Fruit fly (Drosophila melanogaster) whole organism, embryonic: ENCODE data around the gene REG.

Experiments used
- Asciz ChIP-seq: fragments of 200-800 bp; sonication (Bioruptor generic); optimal IDR thresholded peaks from 2 replicates; lab custom pipeline; 2017; ENCODE audit warnings: missing biosample characterization, mild to moderate bottlenecking, missing genetic modification characterization, missing genetic modification reagents
- CG10209 ChIP-seq: fragments of 200-800 bp; sonication (Bioruptor generic); optimal IDR thresholded peaks from 3 replicates; lab custom pipeline; 2017; ENCODE audit warnings: missing biosample characterization, mild to moderate bottlenecking, missing genetic modification characterization, missing genetic modification reagents
- CG10267 ChIP-seq: fragments of 200-800 bp; sonication (Bioruptor generic); optimal IDR thresholded peaks from 2 replicates; lab custom pipeline; 2018; ENCODE audit warnings: missing biosample characterization, mild to moderate bottlenecking, missing genetic modification characterization, moderate library complexity
- CG12391 ChIP-seq: fragments of 200-800 bp; sonication (Bioruptor generic); optimal IDR thresholded peaks from 3 replicates; lab custom pipeline; 2018; ENCODE audit warnings: missing biosample characterization, mild to moderate bottlenecking, missing genetic modification characterization, moderate library complexity
- CG14710 ChIP-seq: fragments of 200-800 bp; sonication (Bioruptor generic); optimal IDR thresholded peaks from 3 replicates; lab custom pipeline; 2019; ENCODE audit warnings: missing biosample characterization, mild to moderate bottlenecking, missing genetic modification characterization, moderate library complexity
- CG17361 ChIP-seq: fragments of 200-800 bp; sonication (Bioruptor generic); IDR thresholded peaks from 3 replicates; pipeline ENCODE4 v1.3.6; 2022; ENCODE audit warnings: missing biosample characterization, missing genetic modification characterization
- CG17829 ChIP-seq: fragments of 200-800 bp; optimal IDR thresholded peaks from 2 replicates; lab custom pipeline; 2019; ENCODE audit warnings: missing biosample characterization, mild to moderate bottlenecking, missing genetic modification characterization, moderate library complexity
- CG18262 ChIP-seq: fragments of 200-800 bp; optimal IDR thresholded peaks from 3 replicates; lab custom pipeline; 2019; ENCODE audit warnings: missing biosample characterization, mild to moderate bottlenecking, missing genetic modification characterization, moderate library complexity
- CG2678 ChIP-seq: fragments of 200-800 bp; sonication (Bioruptor generic); optimal IDR thresholded peaks from 3 replicates; lab custom pipeline; 2019; ENCODE audit warnings: missing biosample characterization, mild to moderate bottlenecking, missing genetic modification characterization, moderate library complexity
- CG2712 ChIP-seq: fragments of 200-800 bp; optimal IDR thresholded peaks from 3 replicates; lab custom pipeline; 2019; ENCODE audit warnings: missing biosample characterization, mild to moderate bottlenecking, missing genetic modification characterization, moderate library complexity
- CG4404 ChIP-seq: fragments of 200-800 bp; sonication (Bioruptor generic); IDR thresholded peaks from 2 replicates; pipeline ENCODE4 v1.3.6; 2022; ENCODE audit warnings: missing biosample characterization, missing genetic modification characterization
- CG4424 ChIP-seq: fragments of 200-800 bp; sonication (Bioruptor generic); optimal IDR thresholded peaks from 3 replicates; lab custom pipeline; 2016; ENCODE audit warnings: missing biosample characterization, missing genetic modification characterization
- CG6813 ChIP-seq: fragments of 200-800 bp; sonication (Bioruptor generic); optimal IDR thresholded peaks from 2 replicates; lab custom pipeline; 2017; ENCODE audit warnings: missing biosample characterization, missing genetic modification characterization, mild to moderate bottlenecking, moderate library complexity, missing genetic modification reagents
- CG8388 ChIP-seq: fragments of 200-800 bp; sonication (Bioruptor generic); optimal IDR thresholded peaks from 2 replicates; lab custom pipeline; 2019; ENCODE audit warnings: missing biosample characterization, mild to moderate bottlenecking, missing genetic modification characterization, moderate library complexity
- CG8924 ChIP-seq: fragments of 200-800 bp; optimal IDR thresholded peaks from 3 replicates; lab custom pipeline; 2019; ENCODE audit warnings: missing biosample characterization, mild to moderate bottlenecking, missing genetic modification characterization, moderate library complexity
- CG9727 ChIP-seq: fragments of 200-800 bp; sonication (Bioruptor generic); optimal IDR thresholded peaks from 3 replicates; lab custom pipeline; 2017; ENCODE audit warnings: missing biosample characterization, mild to moderate bottlenecking, missing genetic modification characterization
- D19A ChIP-seq: fragments of 200-800 bp; optimal IDR thresholded peaks from 3 replicates; lab custom pipeline; 2019; ENCODE audit warnings: missing biosample characterization, mild to moderate bottlenecking, missing genetic modification characterization, moderate library complexity
- Gug ChIP-seq: fragments of 200-800 bp; sonication (Bioruptor generic); IDR thresholded peaks from 4 replicates; pipeline ENCODE4 v1.3.6; 2022; ENCODE audit warnings: missing biosample characterization, missing genetic modification characterization
- Hey ChIP-seq: fragments of 200-800 bp; sonication (Bioruptor generic); optimal IDR thresholded peaks from 3 replicates; lab custom pipeline; 2018; ENCODE audit warnings: missing biosample characterization, mild to moderate bottlenecking, missing genetic modification characterization
- NfI ChIP-seq: fragments of 200-800 bp; sonication (Bioruptor generic); optimal IDR thresholded peaks from 3 replicates; lab custom pipeline; 2018; ENCODE audit warnings: missing biosample characterization, mild to moderate bottlenecking, missing genetic modification characterization, moderate library complexity
- Oli ChIP-seq: fragments of 200-800 bp; sonication (Bioruptor generic); optimal IDR thresholded peaks from 2 replicates; lab custom pipeline; 2018; ENCODE audit warnings: missing biosample characterization, mild to moderate bottlenecking, missing genetic modification characterization, moderate library complexity
- PHDP ChIP-seq: fragments of 200-800 bp; sonication (Bioruptor generic); optimal IDR thresholded peaks from 3 replicates; lab custom pipeline; 2018; ENCODE audit warnings: missing biosample characterization, mild to moderate bottlenecking, missing genetic modification characterization, moderate library complexity
- Ptx1 ChIP-seq: fragments of 200-800 bp; sonication (Bioruptor generic); IDR thresholded peaks from 2 replicates; pipeline ENCODE4 v1.3.6; 2022; ENCODE audit warnings: missing biosample characterization, missing genetic modification characterization
- Sox100B ChIP-seq: fragments of 200-800 bp; sonication (Bioruptor generic); optimal IDR thresholded peaks from 3 replicates; lab custom pipeline; 2018; ENCODE audit warnings: missing biosample characterization, mild to moderate bottlenecking, missing genetic modification characterization
- Sox102F ChIP-seq: fragments of 200-800 bp; sonication (Bioruptor generic); optimal IDR thresholded peaks from 2 replicates; lab custom pipeline; 2018; ENCODE audit warnings: missing biosample characterization, mild to moderate bottlenecking, missing genetic modification characterization, moderate library complexity
- Ssrp ChIP-seq: fragments of 200-800 bp; sonication (Bioruptor generic); optimal IDR thresholded peaks from 2 replicates; lab custom pipeline; 2018; ENCODE audit warnings: missing biosample characterization, mild to moderate bottlenecking, missing genetic modification characterization, moderate library complexity
- Xrp1 ChIP-seq: fragments of 200-800 bp; sonication (Bioruptor generic); IDR thresholded peaks from 2 replicates; pipeline ENCODE4 v1.3.6; 2022; ENCODE audit warnings: missing biosample characterization, missing genetic modification characterization
- bcd ChIP-seq: fragments of 200-800 bp; sonication (Bioruptor generic); optimal IDR thresholded peaks from 2 replicates; lab custom pipeline; 2017; ENCODE audit warnings: missing biosample characterization, mild to moderate bottlenecking, missing genetic modification characterization
- bsh ChIP-seq, 2 experiments: fragments of 200-800 bp; sonication (Bioruptor generic); optimal IDR thresholded peaks; 2 replicates each; lab custom pipeline; 2017 to 2018; ENCODE audit warnings: mild to moderate bottlenecking in 2 of 2, missing biosample characterization in 2 of 2, missing genetic modification characterization in 2 of 2, moderate library complexity in 1 of 2
- ci ChIP-seq: fragments of 200-800 bp; sonication (Bioruptor generic); IDR thresholded peaks from 3 replicates; pipeline ENCODE4 v1.3.6; 2022; ENCODE audit warnings: missing biosample characterization, missing genetic modification characterization
- crol ChIP-seq: fragments of 200-800 bp; sonication (Bioruptor generic); IDR thresholded peaks from 2 replicates; pipeline ENCODE4 v1.3.6; 2022; ENCODE audit warnings: missing biosample characterization, missing genetic modification characterization
- dmrt11E ChIP-seq: fragments of 200-800 bp; sonication (Bioruptor generic); optimal IDR thresholded peaks from 3 replicates; lab custom pipeline; 2018; ENCODE audit warnings: missing biosample characterization, mild to moderate bottlenecking, missing genetic modification characterization, moderate library complexity
- dmrt99B ChIP-seq: fragments of 200-800 bp; sonication (Bioruptor generic); optimal IDR thresholded peaks from 2 replicates; lab custom pipeline; 2018; ENCODE audit warnings: missing biosample characterization, mild to moderate bottlenecking, missing genetic modification characterization, moderate library complexity
- fd96Cb ChIP-seq: fragments of 200-800 bp; sonication (Bioruptor generic); optimal IDR thresholded peaks from 2 replicates; lab custom pipeline; 2018; ENCODE audit warnings: missing biosample characterization, mild to moderate bottlenecking, missing genetic modification characterization, moderate library complexity
- gcm ChIP-seq: fragments of 200-800 bp; sonication (Bioruptor generic); optimal IDR thresholded peaks from 2 replicates; lab custom pipeline; 2019; ENCODE audit warnings: missing biosample characterization, mild to moderate bottlenecking, missing genetic modification characterization, moderate library complexity
- grau ChIP-seq: fragments of 200-800 bp; optimal IDR thresholded peaks from 3 replicates; lab custom pipeline; 2019; ENCODE audit warnings: missing biosample characterization, mild to moderate bottlenecking, missing genetic modification characterization, moderate library complexity
- hkb ChIP-seq, 2 experiments: fragments of 200-800 bp in 1 of 2; fragments of >200 bp in 1 of 2; sonication (Bioruptor generic) in 1 of 2; IDR thresholded peaks in 1 of 2; optimal IDR thresholded peaks in 1 of 2; 2 replicates each; pipeline versions ENCODE4 v1.3.6 to Lab custom; 2017 to 2022; ENCODE audit warnings: missing biosample characterization in 1 of 2, missing genetic modification characterization in 1 of 2
- kah ChIP-seq: fragments of 200-800 bp; sonication (Bioruptor generic); optimal IDR thresholded peaks from 2 replicates; lab custom pipeline; 2018; ENCODE audit warnings: missing biosample characterization, mild to moderate bottlenecking, missing genetic modification characterization
- lola ChIP-seq, 3 experiments: fragments of >200 bp in 2 of 3; fragments of 200-800 bp in 1 of 3; sonication (Bioruptor generic) in 1 of 3; optimal IDR thresholded peaks; 2 replicates each; lab custom pipeline; 2017 to 2019; ENCODE audit warnings: missing biosample characterization in 3 of 3, missing genetic modification characterization in 3 of 3, mild to moderate bottlenecking in 1 of 3, moderate library complexity in 1 of 3
- nerfin-1 ChIP-seq: fragments of 200-800 bp; sonication (Bioruptor generic); optimal IDR thresholded peaks from 3 replicates; lab custom pipeline; 2019; ENCODE audit warnings: missing biosample characterization, mild to moderate bottlenecking, missing genetic modification characterization, moderate library complexity
- nmo ChIP-seq: fragments of 200-800 bp; sonication (Bioruptor generic); optimal IDR thresholded peaks from 2 replicates; lab custom pipeline; 2018; ENCODE audit warnings: missing biosample characterization, mild to moderate bottlenecking, missing genetic modification characterization, moderate library complexity
- row ChIP-seq: fragments of 200-800 bp; sonication (Bioruptor generic); IDR thresholded peaks from 3 replicates; pipeline ENCODE4 v1.3.6; 2022; ENCODE audit warnings: missing biosample characterization, missing genetic modification characterization
- run ChIP-seq: fragments of 200-800 bp; sonication (Bioruptor generic); optimal IDR thresholded peaks from 3 replicates; lab custom pipeline; 2018; ENCODE audit warnings: missing biosample characterization, mild to moderate bottlenecking, missing genetic modification characterization
- scrt ChIP-seq: fragments of 200-800 bp; sonication (Bioruptor generic); optimal IDR thresholded peaks from 2 replicates; lab custom pipeline; 2018; ENCODE audit warnings: missing biosample characterization, mild to moderate bottlenecking, missing genetic modification characterization, moderate library complexity
- trem ChIP-seq: fragments of 200-800 bp; optimal IDR thresholded peaks from 3 replicates; lab custom pipeline; 2019; ENCODE audit warnings: missing biosample characterization, mild to moderate bottlenecking, missing genetic modification characterization, moderate library complexity
- unpg ChIP-seq: fragments of 200-800 bp; sonication (Bioruptor generic); optimal IDR thresholded peaks from 3 replicates; lab custom pipeline; 2018; ENCODE audit warnings: missing biosample characterization, mild to moderate bottlenecking, missing genetic modification characterization, moderate library complexity
- wek ChIP-seq: fragments of 200-800 bp; sonication (Bioruptor generic); optimal IDR thresholded peaks from 3 replicates; lab custom pipeline; 2018; ENCODE audit warnings: missing biosample characterization, mild to moderate bottlenecking, missing genetic modification characterization, moderate library complexity
- zfh1 ChIP-seq: fragments of 200-800 bp; sonication (Bioruptor generic); IDR thresholded peaks from 3 replicates; pipeline ENCODE4 v1.3.6; 2022; ENCODE audit warnings: missing biosample characterization, missing genetic modification characterization

Gene REG

dm6 chrX:13226478-13226877 is 14.4 kb downstream of the REG start (continued):
- no peak for TF ChIP-seq kah (GFP tag; lab: Kevin White, UChicago)
- TF ChIP-seq zfh1 (GFP tag; lab: Robert Waterston, UW), result 0 out of 3 replicates have a peak, but pooled peaks have one; percentile 8
- peak; percentile 49 for TF ChIP-seq CG8388 (GFP tag; lab: Kevin White, UChicago)
- peak; percentile 70 for TF ChIP-seq dmrt99B (tag; lab: Kevin White, UChicago)
- no peak for TF ChIP-seq scrt (GFP tag; lab: Kevin White, UChicago)
- TF ChIP-seq Sox100B (GFP tag; lab: Kevin White, UChicago), result peak; percentile 66
- peak; percentile 50 for TF ChIP-seq CG12391 (tag; lab: Kevin White, UChicago)
- peak; percentile 34; the same call in 1 of the 3 replicates for TF ChIP-seq row
- peak; percentile 47 for TF ChIP-seq CG8924
- no peak for TF ChIP-seq run (tag; lab: Kevin White, UChicago)
- peak; percentile 12 for TF ChIP-seq CG6813 (GFP tag; lab: Kevin White, UChicago)
- TF ChIP-seq CG2712 (tag; lab: Kevin White, UChicago), result peak; percentile 76
- TF ChIP-seq CG10209 (GFP tag; lab: Kevin White, UChicago), result no peak
- peak; percentile 50 for TF ChIP-seq nmo (GFP tag; lab: Kevin White, UChicago)
- TF ChIP-seq CG17829 (tag; lab: Kevin White, UChicago), result peak; percentile 40
- TF ChIP-seq Ptx1 (GFP tag; lab: Robert Waterston, UW), result 0 out of 2 replicates have a peak, but pooled peaks have one; percentile 28
- peak; percentile 26 for TF ChIP-seq CG10267 (tag; lab: Kevin White, UChicago)
- peak in 1 of 3 experiments; percentile 16 for TF ChIP-seq lola (GFP tag; optimal IDR thresholded peaks at IDR 0.05; lab: Kevin White, UChicago)
- TF ChIP-seq Asciz, result peak; percentile 49
- TF ChIP-seq CG4404 (GFP tag; lab: Robert Waterston, UW), result no peak
- TF ChIP-seq gcm (GFP tag; lab: Kevin White, UChicago), result peak; percentile 50
- peak; percentile 9 for TF ChIP-seq trem (tag; lab: Kevin White, UChicago)
- peak; percentile 14 for TF ChIP-seq bcd
- TF ChIP-seq CG14710 (tag; lab: Kevin White, UChicago), result peak; percentile 42
- peak; percentile 49 for TF ChIP-seq dmrt11E
- peak; percentile 14 for TF ChIP-seq PHDP (tag; lab: Kevin White, UChicago)
- peak in 1 of 2 experiments; percentile 60 for TF ChIP-seq bsh (GFP tag; optimal IDR thresholded peaks at IDR 0.05; lab: Kevin White, UChicago)
- no peak for TF ChIP-seq hkb (optimal IDR thresholded peaks at IDR 0.05; lab: Kevin White, UChicago)
- TF ChIP-seq hkb (GFP tag; IDR thresholded peaks at IDR 0.05; lab: Robert Waterston, UW), result peak; percentile 42; the same call in 1 of the 2 replicates
- peak; percentile 47 for TF ChIP-seq D19A
- peak; percentile 22; the same call in 1 of the 2 replicates for TF ChIP-seq Xrp1
- no peak for TF ChIP-seq NfI (GFP tag; lab: Kevin White, UChicago)
- TF ChIP-seq CG2678 (tag; lab: Kevin White, UChicago), result peak; percentile 49
- TF ChIP-seq grau (tag; lab: Kevin White, UChicago), result peak; percentile 49
- peak; percentile 72 for TF ChIP-seq Sox102F (GFP tag; lab: Kevin White, UChicago)
- 0 out of 2 replicates have a peak, but pooled peaks have one; percentile 11 for TF ChIP-seq crol
- TF ChIP-seq ci, result 0 out of 3 replicates have a peak, but pooled peaks have one; percentile 29
- TF ChIP-seq nerfin-1 (tag; lab: Kevin White, UChicago), result peak; percentile 6
- peak; percentile 44 for TF ChIP-seq Ssrp
- TF ChIP-seq CG18262 (tag; lab: Kevin White, UChicago), result peak; percentile 68
- TF ChIP-seq fd96Cb (tag; lab: Kevin White, UChicago), result peak; percentile 45
- TF ChIP-seq wek (GFP tag; lab: Kevin White, UChicago), result no peak
- peak; percentile 8 for TF ChIP-seq CG9727
- no peak for TF ChIP-seq Hey (tag; lab: Kevin White, UChicago)
- TF ChIP-seq Gug, result no peak
- peak; percentile 77; the same call in 2 of the 3 replicates for TF ChIP-seq CG17361 (GFP tag; lab: Robert Waterston, UW)
- TF ChIP-seq Oli (tag; lab: Kevin White, UChicago), result peak; percentile 56
- TF ChIP-seq CG4424 (GFP tag; lab: Kevin White, UChicago), result peak; percentile 30
- TF ChIP-seq unpg (GFP tag; lab: Kevin White, UChicago), result peak; percentile 53
